Worm (Caenorhabditis elegans) whole organism, L1 larva: ENCODE results near the gene R08C7.1.

Source experiments
- C16A3.4 ChIP-seq: fragments of 150-350 bp; optimal IDR thresholded peaks from 2 replicates; lab custom pipeline; 2014; ENCODE audit warnings: missing biosample characterization, missing genetic modification characterization
- aha-1 ChIP-seq: fragments of 150-350 bp; optimal IDR thresholded peaks from 2 replicates; lab custom pipeline; 2014; ENCODE audit warnings: missing biosample characterization, missing genetic modification characterization
- alr-1 ChIP-seq: fragments of 200-800 bp; sonication (Bioruptor generic); optimal IDR thresholded peaks from 2 replicates; lab custom pipeline; 2018; ENCODE audit warnings: borderline replicate concordance, mild to moderate bottlenecking, missing genetic modification characterization, missing compliant biosample characterization
- ceh-63 ChIP-seq: fragments of 200-800 bp; sonication (Bioruptor generic); optimal IDR thresholded peaks from 2 replicates; lab custom pipeline; 2018; ENCODE audit warnings: mild to moderate bottlenecking, missing genetic modification characterization, missing compliant biosample characterization
- ceh-8 ChIP-seq: fragments of 200-800 bp; sonication (Bioruptor generic); optimal IDR thresholded peaks from 2 replicates; lab custom pipeline; 2018; ENCODE audit warnings: mild to moderate bottlenecking, missing genetic modification characterization, moderate library complexity, missing compliant biosample characterization
- ceh-82 ChIP-seq, 3 experiments: fragments of 150-350 bp in 1 of 3; sonication (generic microtip) in 2 of 3; optimal IDR thresholded peaks; 2 replicates each; lab custom pipeline; 2014 to 2017; ENCODE audit warnings: missing biosample characterization in 3 of 3, missing genetic modification characterization in 3 of 3
- ceh-88 ChIP-seq: fragments of 200-800 bp; sonication (Bioruptor generic); IDR thresholded peaks from 2 replicates; pipeline ENCODE4 v1.3.6; 2022; ENCODE audit warnings: missing genetic modification characterization, missing compliant biosample characterization
- ceh-90 ChIP-seq: sonication (generic microtip); optimal IDR thresholded peaks from 2 replicates; lab custom pipeline; 2016; ENCODE audit warnings: missing genetic modification characterization, missing compliant biosample characterization
- ces-1 ChIP-seq: fragments of 150-350 bp; optimal IDR thresholded peaks from 2 replicates; lab custom pipeline; 2014; ENCODE audit warnings: missing biosample characterization, missing genetic modification reagents, missing genetic modification characterization
- dpl-1 ChIP-seq, 3 experiments: fragments of 150-350 bp in 2 of 3; sonication (generic microtip) in 1 of 3; optimal IDR thresholded peaks; 2 replicates each; lab custom pipeline; 2014 to 2017; ENCODE audit warnings: missing biosample characterization in 3 of 3, missing genetic modification characterization in 3 of 3, missing genetic modification reagents in 3 of 3
- dsc-1 ChIP-seq: sonication (generic microtip); optimal IDR thresholded peaks from 2 replicates; lab custom pipeline; 2016; ENCODE audit warnings: mild to moderate bottlenecking, missing genetic modification characterization, missing compliant biosample characterization
- efl-1 ChIP-seq, 4 experiments: fragments of 150-350 bp; optimal IDR thresholded peaks in 3 of 4; peaks in 1 of 4; 1 replicate in 1 of 4; 2 replicates in 3 of 4; lab custom pipeline; 2014; ENCODE audit warnings: missing biosample characterization in 2 of 4, missing genetic modification characterization in 2 of 4, missing genetic modification reagents in 2 of 4
- efl-3 ChIP-seq: fragments of 200-800 bp; sonication (Bioruptor generic); optimal IDR thresholded peaks from 2 replicates; lab custom pipeline; 2018; ENCODE audit warnings: mild to moderate bottlenecking, missing genetic modification characterization, missing compliant biosample characterization
- egl-27 ChIP-seq, 2 experiments: fragments of 150-350 bp in 1 of 2; sonication (generic microtip); optimal IDR thresholded peaks; 3 replicates each; lab custom pipeline; 2017 to 2018; ENCODE audit warnings: missing biosample characterization in 2 of 2, missing genetic modification characterization in 2 of 2, missing genetic modification reagents in 2 of 2
- elt-2 ChIP-seq: sonication (generic microtip); optimal IDR thresholded peaks from 2 replicates; lab custom pipeline; 2016; ENCODE audit warnings: missing genetic modification characterization, mild to moderate bottlenecking, inconsistent platforms, missing compliant biosample characterization, missing genetic modification reagents
- elt-3 ChIP-seq, 6 experiments: fragments of 150-350 bp in 1 of 6; sonication (generic microtip); optimal IDR thresholded peaks; 2 replicates each; lab custom pipeline; 2017 to 2018; ENCODE audit warnings: missing biosample characterization in 6 of 6, missing genetic modification characterization in 6 of 6, inconsistent platforms in 1 of 6
- fkh-4 ChIP-seq: sonication (generic microtip); optimal IDR thresholded peaks from 2 replicates; lab custom pipeline; 2016; ENCODE audit warnings: missing compliant biosample characterization, missing genetic modification characterization, borderline replicate concordance
- fkh-8 ChIP-seq: sonication (generic microtip); optimal IDR thresholded peaks from 2 replicates; lab custom pipeline; 2016; ENCODE audit warnings: mild to moderate bottlenecking, missing genetic modification characterization, missing compliant biosample characterization
- fos-1 ChIP-seq: fragments of 150-350 bp; optimal IDR thresholded peaks from 2 replicates; lab custom pipeline; 2014; ENCODE audit warnings: missing biosample characterization, missing genetic modification characterization
- grh-1 ChIP-seq: fragments of 200-800 bp; sonication (Bioruptor generic); IDR thresholded peaks from 2 replicates; pipeline ENCODE4 v1.3.6; 2022; ENCODE audit warnings: missing genetic modification reagents, missing genetic modification characterization, missing compliant biosample characterization
- irx-1 ChIP-seq: sonication (generic microtip); optimal IDR thresholded peaks from 2 replicates; lab custom pipeline; 2016; ENCODE audit warnings: missing genetic modification characterization, missing compliant biosample characterization
- isw-1 ChIP-seq: fragments of 200-800 bp; sonication (Bioruptor generic); IDR thresholded peaks from 2 replicates; pipeline ENCODE4 v1.3.6; 2022; ENCODE audit warnings: missing genetic modification characterization, missing compliant biosample characterization
- lin-15B ChIP-seq: fragments of 150-350 bp; sonication (generic microtip); optimal IDR thresholded peaks from 3 replicates; lab custom pipeline; 2014; ENCODE audit warnings: missing biosample characterization, missing genetic modification characterization
- lir-3 ChIP-seq: sonication (generic microtip); optimal IDR thresholded peaks from 2 replicates; lab custom pipeline; 2016; ENCODE audit warnings: mild to moderate bottlenecking, missing genetic modification characterization, moderate library complexity, missing compliant biosample characterization; ENCODE audit not compliant: poor library complexity
- mdl-1 ChIP-seq, 2 experiments: fragments of 150-350 bp; optimal IDR thresholded peaks; 2 replicates each; lab custom pipeline; 2014 to 2017; ENCODE audit warnings: missing biosample characterization in 2 of 2, missing genetic modification characterization in 2 of 2, inconsistent platforms in 1 of 2
- mef-2 ChIP-seq: fragments of 150-350 bp; optimal IDR thresholded peaks from 2 replicates; lab custom pipeline; 2014; ENCODE audit warnings: missing biosample characterization, missing genetic modification characterization
- mep-1 ChIP-seq: fragments of 150-350 bp; optimal IDR thresholded peaks from 2 replicates; lab custom pipeline; 2014; ENCODE audit warnings: missing biosample characterization, missing genetic modification characterization
- nhr-12 ChIP-seq: sonication (generic microtip); optimal IDR thresholded peaks from 2 replicates; lab custom pipeline; 2017; ENCODE audit warnings: missing biosample characterization, missing genetic modification characterization
- nhr-47 ChIP-seq: sonication (generic microtip); optimal IDR thresholded peaks from 2 replicates; lab custom pipeline; 2016; ENCODE audit warnings: mild to moderate bottlenecking, missing genetic modification characterization, moderate library complexity, missing compliant biosample characterization
- nhr-71 ChIP-seq: sonication (generic microtip); optimal IDR thresholded peaks from 2 replicates; lab custom pipeline; 2016; ENCODE audit warnings: mild to moderate bottlenecking, missing genetic modification characterization, moderate library complexity, missing compliant biosample characterization
- nhr-84 ChIP-seq: sonication (generic microtip); optimal IDR thresholded peaks from 2 replicates; lab custom pipeline; 2017; ENCODE audit warnings: missing biosample characterization, missing genetic modification characterization
- nhr-85 ChIP-seq: sonication (generic microtip); peaks from one replicate; lab custom pipeline; 2016; ENCODE audit warnings: missing genetic modification characterization, inconsistent platforms, missing compliant biosample characterization
- pag-3 ChIP-seq: sonication (generic microtip); optimal IDR thresholded peaks from 2 replicates; lab custom pipeline; 2017; ENCODE audit warnings: missing genetic modification characterization, mild to moderate bottlenecking, missing compliant biosample characterization, antibody characterized with exemption, borderline replicate concordance; ENCODE audit not compliant: insufficient read depth
- pax-3 ChIP-seq: fragments of 200-800 bp; sonication (Bioruptor generic); optimal IDR thresholded peaks from 2 replicates; lab custom pipeline; 2018; ENCODE audit warnings: mild to moderate bottlenecking, missing genetic modification characterization, moderate library complexity, missing compliant biosample characterization
- rnt-1 ChIP-seq: sonication (generic microtip); optimal IDR thresholded peaks from 2 replicates; lab custom pipeline; 2016; ENCODE audit warnings: mild to moderate bottlenecking, missing genetic modification characterization, moderate library complexity, missing compliant biosample characterization
- sox-4 ChIP-seq: sonication (generic microtip); optimal IDR thresholded peaks from 2 replicates; lab custom pipeline; 2016; ENCODE audit warnings: missing genetic modification characterization, missing compliant biosample characterization
- sup-37 ChIP-seq: fragments of 200-800 bp; sonication (Bioruptor generic); optimal IDR thresholded peaks from 2 replicates; lab custom pipeline; 2018; ENCODE audit warnings: mild to moderate bottlenecking, missing genetic modification characterization, missing compliant biosample characterization
- swsn-7 ChIP-seq: sonication (generic microtip); optimal IDR thresholded peaks from 2 replicates; lab custom pipeline; 2016; ENCODE audit warnings: missing genetic modification characterization, missing compliant biosample characterization
- tbx-2 ChIP-seq: sonication (generic microtip); optimal IDR thresholded peaks from 2 replicates; lab custom pipeline; 2016; ENCODE audit warnings: missing genetic modification characterization, missing compliant biosample characterization
- tlp-1 ChIP-seq: fragments of 150-350 bp; optimal IDR thresholded peaks from 2 replicates; lab custom pipeline; 2014; ENCODE audit warnings: missing biosample characterization, missing genetic modification characterization
- vab-15 ChIP-seq: sonication (generic microtip); optimal IDR thresholded peaks from 2 replicates; lab custom pipeline; 2017; ENCODE audit warnings: missing genotype, mild to moderate bottlenecking, missing genetic modification characterization, missing compliant biosample characterization
- zip-4 ChIP-seq: fragments of 200-800 bp; sonication (Bioruptor generic); optimal IDR thresholded peaks from 2 replicates; lab custom pipeline; 2018; ENCODE audit warnings: mild to moderate bottlenecking, missing genetic modification characterization, moderate library complexity, missing compliant biosample characterization
- ztf-4 ChIP-seq: fragments of 150-350 bp; optimal IDR thresholded peaks from 2 replicates; lab custom pipeline; 2014; ENCODE audit warnings: missing biosample characterization, missing genetic modification characterization

R08C7.1 gene

DNA sequence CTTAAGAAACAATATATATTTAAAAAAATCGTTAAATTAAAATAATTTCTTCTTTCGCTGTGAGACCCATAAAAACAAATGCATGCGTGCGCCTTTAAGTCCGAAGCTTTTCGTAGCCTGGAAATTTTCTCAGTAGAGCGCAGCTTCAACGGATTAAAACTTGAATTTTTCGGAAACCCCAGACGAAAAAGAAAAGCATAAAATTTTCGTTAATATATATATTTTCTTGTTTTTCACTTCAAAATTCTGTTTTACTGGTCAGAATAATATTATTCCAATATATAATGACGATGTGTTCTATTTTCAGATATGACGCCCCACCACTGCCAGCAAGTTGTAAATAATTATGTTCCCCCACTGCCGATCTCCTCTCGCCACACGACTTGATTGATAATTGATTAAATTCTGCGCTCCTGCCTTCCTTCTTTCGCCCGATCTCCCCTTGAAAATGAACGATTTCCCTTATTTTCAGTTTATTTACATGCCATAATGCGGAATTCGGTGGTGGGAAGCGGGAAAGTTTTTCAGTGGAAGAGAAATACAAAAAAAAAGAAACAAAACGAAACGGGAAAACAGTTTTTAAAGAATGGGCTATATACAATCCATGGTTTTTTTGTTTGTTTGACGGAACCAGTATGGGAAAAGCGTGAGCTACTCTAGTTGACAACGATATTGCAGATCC lies 16.5 kb downstream of the R08C7.1 start (continued):
- peak; percentile 19 for TF ChIP-seq swsn-7 (tag; lab: Kevin White, UChicago)
- no peak for TF ChIP-seq lin-15B (tag; lab: Kevin White, UChicago)
- TF ChIP-seq vab-15, result no peak
- no peak for TF ChIP-seq ces-1 (GFP tag; lab: Kevin White, UChicago)
- peak; percentile 42 for TF ChIP-seq sup-37
- TF ChIP-seq fkh-8 (tag; lab: Kevin White, UChicago), result peak; percentile 24
- 0 out of 2 replicates have a peak, but pooled peaks have one; percentile 51 for TF ChIP-seq ceh-88 (GFP tag; lab: Robert Waterston, UW)
- no peak for TF ChIP-seq pag-3 (tag; lab: Kevin White, UChicago)
- TF ChIP-seq pax-3 (tag; lab: Kevin White, UChicago), result peak; percentile 28
- TF ChIP-seq dpl-1 (GFP tag; optimal IDR thresholded peaks at IDR 0.05; lab: Kevin White, UChicago), result no peak
- no peak for TF ChIP-seq tlp-1 (tag; lab: Kevin White, UChicago)
- no peak for TF ChIP-seq mef-2 (tag; lab: Kevin White, UChicago)
- TF ChIP-seq alr-1 (tag; lab: Kevin White, UChicago), result no peak
- TF ChIP-seq lir-3 (tag; lab: Kevin White, UChicago), result no peak
- TF ChIP-seq C16A3.4 (tag; lab: Kevin White, UChicago), result peak; percentile 1
- no peak for TF ChIP-seq efl-3 (GFP tag; lab: Kevin White, UChicago)
- TF ChIP-seq ceh-8 (GFP tag; lab: Kevin White, UChicago), result peak; percentile 7
- no peak for TF ChIP-seq elt-3 (tag; optimal IDR thresholded peaks at IDR 0.05; lab: Kevin White, UChicago)
- peak; percentile 56 for TF ChIP-seq nhr-71 (tag; lab: Kevin White, UChicago)
- TF ChIP-seq fkh-4, result no peak
- TF ChIP-seq grh-1 (GFP tag; lab: Robert Waterston, UW), result no peak
- no peak for TF ChIP-seq nhr-12 (tag; lab: Kevin White, UChicago)
- TF ChIP-seq isw-1, result no peak
- TF ChIP-seq efl-1 (optimal IDR thresholded peaks at IDR 0.05; lab: Kevin White, UChicago), result peak in 1 of 2 experiments; percentile 17
- TF ChIP-seq efl-1 (GFP tag; optimal IDR thresholded peaks at IDR 0.05 in 1 of 2; lab: Kevin White, UChicago), result peak in 1 of 2 experiments; percentile 91
- no peak for TF ChIP-seq ceh-63 (GFP tag; lab: Kevin White, UChicago)
- peak; percentile 30 for TF ChIP-seq elt-2 (tag; lab: Kevin White, UChicago)
- TF ChIP-seq nhr-85 (tag; lab: Kevin White, UChicago), result peak; percentile 50
- TF ChIP-seq egl-27 (tag; optimal IDR thresholded peaks at IDR 0.05; lab: Kevin White, UChicago), result no peak
- no peak for TF ChIP-seq dsc-1
- no peak for TF ChIP-seq mep-1 (tag; lab: Kevin White, UChicago)

DNA sequence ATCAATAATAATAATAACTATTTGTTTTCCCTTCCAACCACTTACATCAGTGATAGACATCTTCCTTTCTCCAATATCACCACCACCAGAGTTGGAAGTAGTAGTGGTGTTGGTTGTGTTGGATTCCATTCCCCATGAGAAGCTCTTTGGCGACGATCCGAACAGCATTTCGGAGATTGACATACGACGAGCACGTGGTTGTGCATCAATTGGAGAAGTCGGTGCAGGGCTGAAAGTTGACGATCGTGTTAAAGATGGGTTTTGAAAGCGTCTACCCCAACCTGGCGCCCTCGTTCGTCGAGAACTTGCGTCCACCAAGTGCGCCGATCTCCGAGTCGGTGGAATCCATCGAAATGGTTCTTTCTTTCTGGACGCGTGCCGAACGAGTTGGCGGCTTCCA lies 17.4 kb downstream of the R08C7.1 start:
- no peak for TF ChIP-seq efl-1 (optimal IDR thresholded peaks at IDR 0.05; lab: Kevin White, UChicago)
- TF ChIP-seq efl-1 (GFP tag; optimal IDR thresholded peaks at IDR 0.05 in 1 of 2; lab: Kevin White, UChicago), result peak in 1 of 2 experiments; percentile 86
- no peak for TF ChIP-seq rnt-1 (tag; lab: Kevin White, UChicago)
- TF ChIP-seq, all 84 proteins: peak for 1

DNA sequence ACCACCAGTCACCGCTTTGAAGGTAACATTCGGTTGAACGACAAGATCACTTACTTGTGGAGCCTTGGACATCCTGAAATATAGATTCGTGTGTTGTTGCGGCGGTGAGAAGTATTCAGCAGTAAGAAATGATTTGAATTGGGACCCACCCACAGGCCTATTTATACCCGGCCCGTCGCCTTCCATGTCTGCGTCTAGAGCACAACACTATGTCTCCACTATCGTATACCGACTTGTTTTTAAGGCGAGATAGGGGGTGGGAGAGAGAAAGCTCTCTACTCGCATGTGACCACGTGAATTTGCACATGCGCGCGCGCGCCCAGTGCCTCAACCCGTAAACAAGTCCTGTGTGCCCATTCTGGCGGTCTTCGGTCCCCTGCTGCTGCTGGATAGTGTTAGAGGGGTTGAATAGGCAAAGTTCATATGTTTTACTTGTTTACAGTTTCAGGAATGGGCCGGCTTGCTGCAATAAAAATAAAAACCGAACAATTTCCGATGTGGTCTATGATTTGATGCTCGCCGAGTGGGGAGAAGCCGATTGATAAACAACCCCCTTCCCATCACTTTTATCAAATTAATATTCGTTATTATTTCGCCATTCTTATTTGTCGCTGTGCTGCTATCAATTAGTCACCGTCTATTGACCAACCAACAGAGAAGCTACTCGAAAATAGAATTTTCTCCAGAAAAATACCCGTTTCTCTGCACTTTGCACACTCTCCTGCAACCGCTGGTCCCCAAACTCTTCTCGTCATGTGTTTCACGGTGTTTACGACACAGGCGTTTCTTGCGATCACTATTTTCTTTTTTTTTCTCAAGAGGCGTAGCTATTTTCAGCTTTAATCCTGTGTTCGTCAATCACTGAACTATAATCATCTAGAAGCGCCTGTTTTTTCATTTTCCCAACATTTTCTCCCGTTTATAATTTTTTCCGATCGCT lies 18.4 kb downstream of the R08C7.1 start:
- TF ChIP-seq ceh-90 (tag; lab: Kevin White, UChicago) (no peak), nhr-47 (peak; percentile 72), lir-3 (tag; lab: Kevin White, UChicago) (peak; percentile 31), ceh-82 (tag; optimal IDR thresholded peaks at IDR 0.05; lab: Kevin White, UChicago) (peak in 1 of 3 experiments; percentile 53), dsc-1 (no peak), aha-1 (no peak), efl-3 (GFP tag; lab: Kevin White, UChicago) (no peak), mep-1 (tag; lab: Kevin White, UChicago) (peak; percentile 39), nhr-85 (tag; lab: Kevin White, UChicago) (peak; percentile 71), nhr-84 (tag; lab: Kevin White, UChicago) (no peak), irx-1 (peak; percentile 28), zip-4 (GFP tag; lab: Kevin White, UChicago) (peak; percentile 36), fos-1 (tag; lab: Kevin White, UChicago) (no peak), ceh-88 (GFP tag; lab: Robert Waterston, UW) (peak; percentile 80), ztf-4 (tag; lab: Kevin White, UChicago) (peak; percentile 55), grh-1 (GFP tag; lab: Robert Waterston, UW) (no peak), isw-1 (peak; percentile 41), sox-4 (tag; lab: Kevin White, UChicago) (peak; percentile 47), mef-2 (tag; lab: Kevin White, UChicago) (peak; percentile 3), mdl-1 (tag; optimal IDR thresholded peaks at IDR 0.05; lab: Kevin White, UChicago) (peak in 1 of 2 experiments; percentile 93), tbx-2 (tag; lab: Kevin White, UChicago) (peak; percentile 63)
